Fruit fly (Drosophila melanogaster): ENCODE data around the gene beat-Vc.
"Not testable (repeated sequence)": the region's sequence is repeated elsewhere in the genome, so short reads cannot be mapped to it uniquely, and the experiment has no call there.

beat-Vc gene

DNA sequence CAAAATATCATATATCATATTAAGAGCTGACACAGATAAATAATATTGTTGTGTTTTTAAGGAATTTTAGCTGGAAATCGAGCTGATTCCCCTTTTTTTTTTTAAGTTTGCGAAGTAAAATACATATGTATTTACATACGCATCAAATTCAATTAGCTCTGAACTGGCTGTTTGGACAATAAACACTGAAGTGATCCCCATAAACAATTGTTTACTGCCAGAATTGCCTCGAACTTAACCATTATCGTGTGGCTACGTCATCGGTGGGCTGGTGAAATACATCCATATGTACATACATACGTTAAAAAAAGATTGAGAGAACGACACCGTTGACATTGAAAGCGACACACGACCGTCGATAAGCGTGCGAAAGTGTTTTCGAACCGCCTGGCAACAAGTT is 66.8 kb downstream of the beat-Vc start:
- TF ChIP-seq CG15710 (tag; optimal IDR thresholded peaks at IDR 0.05) = no peak
- TF ChIP-seq CG14655 (GFP tag; optimal IDR thresholded peaks at IDR 0.05) = no peak
- no peak for TF ChIP-seq Ets98B (GFP tag; IDR thresholded peaks at IDR 0.05)
- TF ChIP-seq CG12605 (GFP tag; IDR thresholded peaks at IDR 0.05) = no peak
- no peak for TF ChIP-seq Pif1B (GFP tag; optimal IDR thresholded peaks at IDR 0.05)
- no peak for TF ChIP-seq CG13204 (GFP tag; optimal IDR thresholded peaks at IDR 0.05)
- no peak for TF ChIP-seq CG17806 (tag; optimal IDR thresholded peaks at IDR 0.05)
- TF ChIP-seq CG10348 (GFP tag; IDR thresholded peaks at IDR 0.05) = no peak
- TF ChIP-seq D1 (tag; optimal IDR thresholded peaks at IDR 0.05) = no peak
- no peak for TF ChIP-seq CG9948 (tag; optimal IDR thresholded peaks at IDR 0.05)
- no peak for TF ChIP-seq rn (GFP tag; IDR thresholded peaks at IDR 0.05)
- TF ChIP-seq CG32121 (GFP tag; IDR thresholded peaks at IDR 0.05) = no peak
- no peak for TF ChIP-seq Pif1A (GFP tag; optimal IDR thresholded peaks at IDR 0.05)
- no peak for TF ChIP-seq CG4496 (GFP tag; IDR thresholded peaks at IDR 0.05)
- no peak for TF ChIP-seq CG8301 (tag; optimal IDR thresholded peaks at IDR 0.05)
- no peak for TF ChIP-seq gl (tag; optimal IDR thresholded peaks at IDR 0.05)
- no peak for TF ChIP-seq fd96Ca (GFP tag; IDR thresholded peaks at IDR 0.05)
- no peak for TF ChIP-seq CG34367 (tag; optimal IDR thresholded peaks at IDR 0.05)

- 0 out of 3 replicates have a peak, but pooled peaks have one; percentile 13 for TF ChIP-seq CG4496 (GFP tag; IDR thresholded peaks at IDR 0.05)
- no peak for TF ChIP-seq CG12605 (GFP tag; IDR thresholded peaks at IDR 0.05)
- no peak for TF ChIP-seq Snoo (tag; optimal IDR thresholded peaks at IDR 0.05)
- no peak for TF ChIP-seq CG14655 (GFP tag; optimal IDR thresholded peaks at IDR 0.05)
- TF ChIP-seq CG34367 (tag; optimal IDR thresholded peaks at IDR 0.05) = no peak
Measured at dm6 chr3R:12715253-12715652, 67.8 kb downstream of the beat-Vc start.

DNA sequence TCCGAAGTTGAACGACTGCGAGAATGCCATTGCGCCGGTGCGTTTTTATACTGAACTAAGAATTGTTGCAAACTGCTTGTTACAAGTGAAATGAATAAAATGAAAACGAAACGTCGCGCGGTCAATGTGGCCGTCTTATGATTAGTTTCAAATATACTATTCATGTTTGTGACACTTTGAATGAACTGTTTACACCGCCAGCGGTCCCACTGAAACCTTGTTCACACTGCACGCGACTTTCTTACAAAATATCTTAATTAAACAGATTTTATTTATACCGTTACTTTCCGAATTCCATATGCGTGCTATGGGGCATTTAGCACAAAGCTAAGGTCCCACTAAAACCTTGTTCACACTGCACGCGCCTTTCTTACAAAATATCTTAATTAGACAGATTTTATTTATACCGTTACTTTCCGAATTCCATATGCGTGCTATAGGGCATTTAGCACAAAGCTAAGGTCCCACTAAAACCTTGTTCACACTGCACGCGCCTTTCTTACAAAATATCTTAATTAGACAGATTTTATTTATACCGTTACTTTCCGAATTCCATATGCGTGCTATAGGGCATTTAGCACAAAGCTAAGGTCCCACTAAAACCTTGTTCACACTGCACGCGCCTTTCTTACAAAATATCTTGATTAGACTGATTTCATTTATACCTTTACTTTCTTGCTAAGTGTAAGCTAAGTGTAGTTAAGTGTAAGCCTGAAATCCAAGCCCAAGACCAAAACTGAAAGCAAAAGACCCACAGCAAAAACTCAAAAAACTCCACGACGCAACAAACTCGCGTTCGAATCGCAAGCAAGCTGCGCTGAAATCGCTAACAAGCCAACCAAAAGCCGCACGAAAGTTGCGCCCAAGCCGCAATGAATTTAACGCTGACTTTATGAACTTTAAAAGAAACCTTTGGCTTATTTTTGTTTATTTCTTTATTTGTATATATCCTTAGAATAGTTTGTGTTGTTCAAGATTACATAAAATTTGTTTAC is 70.5 kb downstream of the beat-Vc start, which contains the start of gene PolQ:
PolQ (minus strand) TSS at position 122 of the 995 bp plus-strand sequence.
- TF ChIP-seq CG13204 (GFP tag; optimal IDR thresholded peaks at IDR 0.05); fd96Ca (GFP tag; IDR thresholded peaks at IDR 0.05); CG34367 (tag; optimal IDR thresholded peaks at IDR 0.05): not testable (repeated sequence)

- no peak for TF ChIP-seq CG15710 (tag; optimal IDR thresholded peaks at IDR 0.05)
Measured at dm6 chr3R:12704861-12705260, 78.2 kb downstream of the beat-Vc start, which contains the start of gene CG12279. TSS of gene CG12279 (plus strand) at chr3R:12705094.

- TF ChIP-seq CG13204 (GFP tag; optimal IDR thresholded peaks at IDR 0.05) = no peak
- no peak for TF ChIP-seq gl (tag; optimal IDR thresholded peaks at IDR 0.05)
- TF ChIP-seq EcR (GFP tag; optimal IDR thresholded peaks at IDR 0.05) = no peak
- no peak for TF ChIP-seq CG34367 (tag; optimal IDR thresholded peaks at IDR 0.05)
- no peak for TF ChIP-seq CG14655 (GFP tag; optimal IDR thresholded peaks at IDR 0.05)
- no peak for TF ChIP-seq CG9948 (tag; optimal IDR thresholded peaks at IDR 0.05)
- no peak for TF ChIP-seq D1 (tag; optimal IDR thresholded peaks at IDR 0.05)
- TF ChIP-seq Pif1B (GFP tag; optimal IDR thresholded peaks at IDR 0.05) = no peak
- no peak for TF ChIP-seq CG10348 (GFP tag; IDR thresholded peaks at IDR 0.05)
- TF ChIP-seq CG4496 (GFP tag; IDR thresholded peaks at IDR 0.05) = no peak
- no peak for TF ChIP-seq CG8301 (tag; optimal IDR thresholded peaks at IDR 0.05)
- no peak for TF ChIP-seq CG32121 (GFP tag; IDR thresholded peaks at IDR 0.05)
- TF ChIP-seq CG15710 (tag; optimal IDR thresholded peaks at IDR 0.05) = no peak
- TF ChIP-seq Pif1A (GFP tag; optimal IDR thresholded peaks at IDR 0.05) = no peak
- no peak for TF ChIP-seq CG17806 (tag; optimal IDR thresholded peaks at IDR 0.05)
- no peak for TF ChIP-seq CG8159 (tag; optimal IDR thresholded peaks at IDR 0.05)
- TF ChIP-seq Snoo (tag; optimal IDR thresholded peaks at IDR 0.05) = no peak
- no peak for TF ChIP-seq Ets98B (GFP tag; IDR thresholded peaks at IDR 0.05)
- TF ChIP-seq rn (GFP tag; IDR thresholded peaks at IDR 0.05) = no peak
- no peak for TF ChIP-seq CG12605 (GFP tag; IDR thresholded peaks at IDR 0.05)
Measured at dm6 chr3R:12701994-12702494, 81.0 kb downstream of the beat-Vc start.

- TF ChIP-seq CG13204 (GFP tag; optimal IDR thresholded peaks at IDR 0.05) = no peak
Measured at dm6 chr3R:12701257-12701656, 81.8 kb downstream of the beat-Vc start.

- TF ChIP-seq CG12605 (GFP tag; IDR thresholded peaks at IDR 0.05) (no peak), fd96Ca (GFP tag; IDR thresholded peaks at IDR 0.05) (no peak), CG9948 (tag; optimal IDR thresholded peaks at IDR 0.05) (no peak), Pif1B (GFP tag; optimal IDR thresholded peaks at IDR 0.05) (no peak), CG14655 (GFP tag; optimal IDR thresholded peaks at IDR 0.05) (no peak), CG8159 (tag; optimal IDR thresholded peaks at IDR 0.05) (no peak), Snoo (tag; optimal IDR thresholded peaks at IDR 0.05) (no peak), CG8301 (tag; optimal IDR thresholded peaks at IDR 0.05) (no peak), CG34367 (tag; optimal IDR thresholded peaks at IDR 0.05) (no peak)
Measured at dm6 chr3R:12700454-12700853, 82.6 kb downstream of the beat-Vc start.
